Fruit fly (Drosophila melanogaster) whole organism, embryonic: Measurements from ENCODE around the gene CG42759.

Experiments
- CG11456 ChIP-seq: fragments of 200-800 bp; sonication (Bioruptor generic); IDR thresholded peaks from 3 replicates; pipeline ENCODE4 v1.3.6; 2022; ENCODE audit warnings: missing biosample characterization, missing genetic modification characterization
- CG12299 ChIP-seq: fragments of 200-800 bp; sonication (Bioruptor generic); optimal IDR thresholded peaks from 2 replicates; lab custom pipeline; 2018; ENCODE audit warnings: missing biosample characterization, mild to moderate bottlenecking, missing genetic modification characterization
- CG13894 ChIP-seq: fragments of 200-800 bp; sonication (Bioruptor generic); optimal IDR thresholded peaks from 3 replicates; lab custom pipeline; 2018; ENCODE audit warnings: missing biosample characterization, mild to moderate bottlenecking, missing genetic modification characterization, moderate library complexity
- CG14441 ChIP-seq: fragments of 200-800 bp; sonication (Bioruptor generic); IDR thresholded peaks from 2 replicates; pipeline ENCODE4 v1.3.6; 2022; ENCODE audit warnings: missing biosample characterization, missing genetic modification characterization
- CG15011 ChIP-seq: fragments of 200-800 bp; sonication (Bioruptor generic); optimal IDR thresholded peaks from 3 replicates; lab custom pipeline; 2018; ENCODE audit warnings: missing biosample characterization, mild to moderate bottlenecking, missing genetic modification characterization
- CG15514 ChIP-seq: fragments of 200-800 bp; sonication (Bioruptor generic); optimal IDR thresholded peaks from 3 replicates; lab custom pipeline; 2017; ENCODE audit warnings: missing biosample characterization, missing genetic modification characterization, mild to moderate bottlenecking, moderate library complexity, missing genetic modification reagents
- CG15696 ChIP-seq: fragments of 200-800 bp; sonication (Bioruptor generic); optimal IDR thresholded peaks from 2 replicates; lab custom pipeline; 2019; ENCODE audit warnings: missing biosample characterization, mild to moderate bottlenecking, missing genetic modification characterization, moderate library complexity
- CG1647 ChIP-seq: fragments of 200-800 bp; sonication (Bioruptor generic); optimal IDR thresholded peaks from 3 replicates; lab custom pipeline; 2016; ENCODE audit warnings: missing biosample characterization, missing genetic modification characterization
- CG17912 ChIP-seq: fragments of 200-800 bp; sonication (Bioruptor generic); optimal IDR thresholded peaks from 2 replicates; lab custom pipeline; 2018; ENCODE audit warnings: missing biosample characterization, mild to moderate bottlenecking, missing genetic modification characterization
- CG1792 ChIP-seq: fragments of 200-800 bp; sonication (Bioruptor generic); optimal IDR thresholded peaks from 2 replicates; lab custom pipeline; 2016; ENCODE audit warnings: missing biosample characterization, missing genetic modification characterization
- CG18476 ChIP-seq: fragments of 200-800 bp; sonication (Bioruptor generic); optimal IDR thresholded peaks from 2 replicates; lab custom pipeline; 2016; ENCODE audit warnings: missing biosample characterization, mild to moderate bottlenecking, missing genetic modification characterization
- CG30020 ChIP-seq: fragments of 200-800 bp; optimal IDR thresholded peaks from 2 replicates; lab custom pipeline; 2019; ENCODE audit warnings: missing biosample characterization, mild to moderate bottlenecking, missing genetic modification characterization, moderate library complexity
- CG31441 ChIP-seq: fragments of 200-800 bp; sonication (Bioruptor generic); IDR thresholded peaks from 2 replicates; pipeline ENCODE4 v1.3.6; 2022; ENCODE audit warnings: missing biosample characterization, missing genetic modification characterization
- CG3163 ChIP-seq: fragments of 200-800 bp; sonication (Bioruptor generic); optimal IDR thresholded peaks from 3 replicates; lab custom pipeline; 2016; ENCODE audit warnings: missing biosample characterization, missing genetic modification characterization
- CG32767 ChIP-seq: fragments of 200-800 bp; sonication (Bioruptor generic); IDR thresholded peaks from 2 replicates; pipeline ENCODE4 v1.3.6; 2022; ENCODE audit warnings: missing biosample characterization, missing genetic modification characterization
- CG5245 ChIP-seq: fragments of 200-800 bp; sonication (Bioruptor generic); optimal IDR thresholded peaks from 3 replicates; lab custom pipeline; 2016; ENCODE audit warnings: missing biosample characterization, missing genetic modification characterization
- CG6765 ChIP-seq: fragments of 200-800 bp; sonication (Bioruptor generic); optimal IDR thresholded peaks from 3 replicates; lab custom pipeline; 2017; ENCODE audit warnings: missing biosample characterization, mild to moderate bottlenecking, missing genetic modification characterization
- CG7556 ChIP-seq: fragments of 200-800 bp; sonication (Bioruptor generic); optimal IDR thresholded peaks from 2 replicates; lab custom pipeline; 2017; ENCODE audit warnings: missing biosample characterization, mild to moderate bottlenecking, missing genetic modification characterization
- CG8765 ChIP-seq: fragments of 200-800 bp; sonication (Bioruptor generic); IDR thresholded peaks from 2 replicates; pipeline ENCODE4 v1.3.6; 2022; ENCODE audit warnings: missing biosample characterization, missing genetic modification characterization
- CG9437 ChIP-seq: fragments of 200-800 bp; sonication (Bioruptor generic); optimal IDR thresholded peaks from 2 replicates; lab custom pipeline; 2018; ENCODE audit warnings: missing biosample characterization, mild to moderate bottlenecking, missing genetic modification characterization
- D ChIP-seq, 2 experiments: fragments of 200-800 bp in 1 of 2; fragments of >200 bp in 1 of 2; sonication (Bioruptor generic) in 1 of 2; optimal IDR thresholded peaks; 2 replicates in 1 of 2; 3 replicates in 1 of 2; lab custom pipeline; 2017; ENCODE audit warnings: mild to moderate bottlenecking in 1 of 2, missing biosample characterization in 1 of 2, missing genetic modification characterization in 1 of 2, missing genetic modification reagents in 1 of 2
- Dref ChIP-seq: fragments of 200-800 bp; sonication (Bioruptor generic); IDR thresholded peaks from 2 replicates; pipeline ENCODE4 v1.3.6; 2022; ENCODE audit warnings: missing biosample characterization, missing genetic modification characterization
- HLH54F ChIP-seq: fragments of 200-800 bp; sonication (Bioruptor generic); optimal IDR thresholded peaks from 3 replicates; lab custom pipeline; 2016; ENCODE audit warnings: missing biosample characterization, missing genetic modification characterization
- Hand ChIP-seq: fragments of 200-800 bp; sonication (Bioruptor generic); optimal IDR thresholded peaks from 2 replicates; lab custom pipeline; 2017; ENCODE audit warnings: mild to moderate bottlenecking, missing biosample characterization, missing genetic modification reagents, missing genetic modification characterization
- Jarid2 ChIP-seq: fragments of 200-800 bp; sonication (Bioruptor generic); optimal IDR thresholded peaks from 3 replicates; lab custom pipeline; 2017; ENCODE audit warnings: mild to moderate bottlenecking, missing biosample characterization, missing genetic modification reagents, missing genetic modification characterization
- Med ChIP-seq: fragments of 200-800 bp; sonication (Bioruptor generic); peaks from one replicate; lab custom pipeline; 2016; ENCODE audit warnings: missing biosample characterization, missing genetic modification characterization, mild to moderate bottlenecking, inconsistent platforms, moderate library complexity
- NC2β ChIP-seq: fragments of 200-800 bp; sonication (Bioruptor generic); optimal IDR thresholded peaks from 2 replicates; lab custom pipeline; 2016; ENCODE audit warnings: missing biosample characterization, missing genetic modification characterization
- Nf-YA ChIP-seq: fragments of 200-800 bp; sonication (Bioruptor generic); IDR thresholded peaks from 2 replicates; pipeline ENCODE4 v1.3.6; 2022; ENCODE audit warnings: missing biosample characterization, missing genetic modification characterization
- Nf-YB ChIP-seq: fragments of 200-800 bp; sonication (Bioruptor generic); optimal IDR thresholded peaks from 3 replicates; lab custom pipeline; 2019; ENCODE audit warnings: missing biosample characterization, mild to moderate bottlenecking, missing genetic modification characterization, moderate library complexity
- Optix ChIP-seq: fragments of 200-800 bp; sonication (Bioruptor generic); IDR thresholded peaks from 3 replicates; pipeline ENCODE4 v1.3.6; 2022; ENCODE audit warnings: missing biosample characterization, missing genetic modification characterization
- Poxn ChIP-seq: fragments of 200-800 bp; sonication (Bioruptor generic); IDR thresholded peaks from 2 replicates; pipeline ENCODE4 v1.3.6; 2022; ENCODE audit warnings: missing biosample characterization, missing genetic modification characterization
- caup ChIP-seq: fragments of 200-800 bp; sonication (Bioruptor generic); optimal IDR thresholded peaks from 3 replicates; lab custom pipeline; 2017; ENCODE audit warnings: missing biosample characterization, mild to moderate bottlenecking, missing genetic modification characterization, moderate library complexity; ENCODE audit not compliant: severe bottlenecking
- dysf ChIP-seq: fragments of 200-800 bp; sonication (Bioruptor generic); IDR thresholded peaks from 3 replicates; pipeline ENCODE4 v1.3.6; 2022; ENCODE audit warnings: missing biosample characterization, missing genetic modification characterization
- fd64A ChIP-seq: fragments of 200-800 bp; sonication (Bioruptor generic); optimal IDR thresholded peaks from 3 replicates; lab custom pipeline; 2018; ENCODE audit warnings: missing biosample characterization, mild to moderate bottlenecking, missing genetic modification characterization
- ftz-f1 ChIP-seq: fragments of 200-800 bp; sonication (Bioruptor generic); optimal IDR thresholded peaks from 2 replicates; lab custom pipeline; 2016; ENCODE audit warnings: missing biosample characterization, missing genetic modification characterization
- gcm ChIP-seq: fragments of 200-800 bp; sonication (Bioruptor generic); optimal IDR thresholded peaks from 2 replicates; lab custom pipeline; 2019; ENCODE audit warnings: missing biosample characterization, mild to moderate bottlenecking, missing genetic modification characterization, moderate library complexity
- inv ChIP-seq: fragments of 200-800 bp; sonication (Bioruptor generic); IDR thresholded peaks from 2 replicates; pipeline ENCODE4 v1.3.6; 2022; ENCODE audit warnings: missing biosample characterization, missing genetic modification characterization; ENCODE audit not compliant: partially characterized antibody
- jing ChIP-seq: fragments of 200-800 bp; sonication (Bioruptor generic); optimal IDR thresholded peaks from 2 replicates; lab custom pipeline; 2018; ENCODE audit warnings: missing biosample characterization, mild to moderate bottlenecking, missing genetic modification characterization
- lov ChIP-seq, 2 experiments: fragments of 200-800 bp in 1 of 2; fragments of >200 bp in 1 of 2; sonication (Bioruptor generic) in 1 of 2; IDR thresholded peaks in 1 of 2; optimal IDR thresholded peaks in 1 of 2; 2 replicates in 1 of 2; 3 replicates in 1 of 2; pipeline versions ENCODE4 v1.3.6 to Lab custom; 2017 to 2022; ENCODE audit warnings: missing biosample characterization in 1 of 2, missing genetic modification characterization in 1 of 2
- maf-S ChIP-seq: fragments of 200-800 bp; sonication (Bioruptor generic); optimal IDR thresholded peaks from 2 replicates; lab custom pipeline; 2016; ENCODE audit warnings: missing biosample characterization, missing genetic modification characterization
- oc ChIP-seq: fragments of 200-800 bp; sonication (Bioruptor generic); optimal IDR thresholded peaks from 2 replicates; lab custom pipeline; 2018; ENCODE audit warnings: missing biosample characterization, mild to moderate bottlenecking, missing genetic modification characterization, moderate library complexity
- otp ChIP-seq: fragments of 200-800 bp; sonication (Bioruptor generic); IDR thresholded peaks from 3 replicates; pipeline ENCODE4, ENCODE4 v1.3.6; 2022; ENCODE audit warnings: missing biosample characterization, missing genetic modification characterization
- p53 ChIP-seq: fragments of 200-800 bp; sonication (Bioruptor generic); optimal IDR thresholded peaks from 2 replicates; lab custom pipeline; 2016; ENCODE audit warnings: missing biosample characterization, missing genetic modification characterization
- pzg ChIP-seq: fragments of 200-800 bp; sonication (Bioruptor generic); optimal IDR thresholded peaks from 3 replicates; lab custom pipeline; 2018; ENCODE audit warnings: missing biosample characterization, mild to moderate bottlenecking, missing genetic modification characterization, moderate library complexity
- so ChIP-seq: fragments of 200-800 bp; sonication (Bioruptor generic); IDR thresholded peaks from 3 replicates; pipeline ENCODE4 v1.3.6; 2022; ENCODE audit warnings: missing biosample characterization, missing genetic modification characterization
- tx ChIP-seq: fragments of 200-800 bp; sonication (Bioruptor generic); optimal IDR thresholded peaks from 2 replicates; lab custom pipeline; 2016; ENCODE audit warnings: missing biosample characterization, missing genetic modification characterization
- unpg ChIP-seq: fragments of 200-800 bp; sonication (Bioruptor generic); optimal IDR thresholded peaks from 3 replicates; lab custom pipeline; 2018; ENCODE audit warnings: missing biosample characterization, mild to moderate bottlenecking, missing genetic modification characterization, moderate library complexity

Gene CG42759

DNA sequence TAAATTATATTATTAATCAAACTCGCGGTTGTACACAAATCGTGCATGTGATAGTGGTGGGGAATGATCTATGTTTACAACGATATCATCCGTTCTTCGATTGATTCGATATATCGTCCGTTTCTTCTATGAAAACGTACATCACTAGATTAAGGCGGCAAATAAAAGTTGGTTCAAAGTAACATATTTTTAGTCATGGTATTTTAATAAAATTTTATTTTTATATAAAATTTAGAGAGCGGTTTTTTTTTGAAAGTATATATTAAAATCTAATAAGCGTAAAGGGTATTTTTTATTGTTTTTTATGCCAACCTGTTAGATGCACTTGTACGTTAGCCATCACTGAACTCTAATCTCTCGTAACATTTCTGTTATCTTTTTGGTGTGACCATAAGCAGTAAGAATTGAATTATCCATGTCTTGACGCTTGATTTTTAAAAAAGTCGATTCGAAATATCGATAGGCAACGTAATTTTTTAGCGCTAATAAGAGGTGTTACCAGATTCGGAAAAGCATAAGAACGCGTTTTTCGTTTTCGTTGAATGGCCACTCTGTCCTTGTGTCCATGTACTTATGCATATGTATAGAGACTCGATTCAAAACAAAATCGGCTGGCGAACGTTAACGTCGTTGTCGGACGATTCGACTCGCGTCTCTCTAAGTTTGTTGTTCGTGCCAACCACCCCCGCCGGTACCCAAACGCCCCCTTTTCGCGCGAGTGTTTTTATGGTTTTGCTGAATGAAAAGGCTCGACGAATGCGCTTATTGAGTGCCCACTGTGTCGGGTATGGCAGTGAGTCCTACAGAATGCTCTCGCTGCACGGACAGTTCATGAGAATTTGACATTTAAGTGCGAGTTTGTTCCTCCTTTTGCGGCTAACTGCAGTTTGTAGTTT, 1.5 kb downstream of the CG42759 start, which contains the start of the genes TAF1B and Invadolysin (continued):
- TF ChIP-seq CG5245 (GFP tag; lab: Kevin White, UChicago), result peak; percentile 31
- peak; percentile 38 for TF ChIP-seq caup (GFP tag; lab: Kevin White, UChicago)
- peak; percentile 65 for TF ChIP-seq CG15514 (GFP tag; lab: Kevin White, UChicago)
- peak; percentile 41 for TF ChIP-seq CG15696
- TF ChIP-seq CG1647 (GFP tag; lab: Kevin White, UChicago), result peak; percentile 14
- no peak for TF ChIP-seq gcm (GFP tag; lab: Kevin White, UChicago)
- TF ChIP-seq dysf (GFP tag; lab: Robert Waterston, UW), result no peak
- no peak for TF ChIP-seq lov (optimal IDR thresholded peaks at IDR 0.05; lab: Kevin White, UChicago)
- TF ChIP-seq lov (GFP tag; IDR thresholded peaks at IDR 0.05; lab: Robert Waterston, UW), result 0 out of 3 replicates have a peak, but pooled peaks have one; percentile 6
- TF ChIP-seq inv (GFP tag; lab: Robert Waterston, UW), result peak; percentile 94
- no peak for TF ChIP-seq Nf-YA (GFP tag; lab: Robert Waterston, UW)
- TF ChIP-seq Nf-YB (GFP tag; lab: Kevin White, UChicago), result peak; percentile 19
- TF ChIP-seq CG15011 (GFP tag; lab: Kevin White, UChicago), result no peak
- TF ChIP-seq CG11456 (GFP tag; lab: Robert Waterston, UW), result peak; percentile 69; the same call in 2 of the 3 replicates
- TF ChIP-seq CG1792 (GFP tag; lab: Kevin White, UChicago), result no peak
- TF ChIP-seq CG8765 (GFP tag; lab: Robert Waterston, UW), result no peak
- peak; percentile 26 for TF ChIP-seq HLH54F
- 0 out of 3 replicates have a peak, but pooled peaks have one; percentile 63 for TF ChIP-seq otp (GFP tag; lab: Robert Waterston, UW)
- peak; percentile 84 for TF ChIP-seq Dref
- TF ChIP-seq jing, result no peak
- peak; percentile 15 for TF ChIP-seq oc (tag; lab: Kevin White, UChicago)
- peak; percentile 29 for TF ChIP-seq unpg (GFP tag; lab: Kevin White, UChicago)
- TF ChIP-seq Optix (GFP tag; lab: Robert Waterston, UW), result no peak
- TF ChIP-seq CG18476 (GFP tag; lab: Kevin White, UChicago), result peak; percentile 36
- TF ChIP-seq p53, result no peak
- peak; percentile 94 for TF ChIP-seq Jarid2 (GFP tag; lab: Kevin White, UChicago)
- peak; percentile 57 for TF ChIP-seq Hand (GFP tag; lab: Kevin White, UChicago)
- peak; percentile 49 for TF ChIP-seq CG30020
- TF ChIP-seq Med (GFP tag; lab: Kevin White, UChicago), result peak; percentile 80
- TF ChIP-seq Poxn (GFP tag; lab: Robert Waterston, UW), result no peak
- peak; percentile 57; the same call in 1 of the 2 replicates for TF ChIP-seq CG31441 (GFP tag; lab: Robert Waterston, UW)
- peak; percentile 45 for TF ChIP-seq CG7556 (GFP tag; lab: Kevin White, UChicago)
- TF ChIP-seq so (GFP tag; lab: Robert Waterston, UW), result no peak
- peak; percentile 61 for TF ChIP-seq CG6765 (GFP tag; lab: Kevin White, UChicago)
- TF ChIP-seq CG3163 (GFP tag; lab: Kevin White, UChicago), result peak; percentile 20
- peak; percentile 77 for TF ChIP-seq CG13894 (tag; lab: Kevin White, UChicago)
- no peak for TF ChIP-seq CG12299 (tag; lab: Kevin White, UChicago)
- peak; percentile 98 for TF ChIP-seq pzg (GFP tag; lab: Kevin White, UChicago)
- TF ChIP-seq tx (GFP tag; lab: Kevin White, UChicago), result no peak
- TF ChIP-seq ftz-f1 (GFP tag; lab: Kevin White, UChicago), result peak; percentile 68
- TF ChIP-seq CG9437, result peak; percentile 28
- TF ChIP-seq maf-S (GFP tag; lab: Kevin White, UChicago), result no peak
- peak; percentile 64 for TF ChIP-seq CG14441 (GFP tag; lab: Robert Waterston, UW)
- peak; percentile 13; the same call in 1 of the 2 replicates for TF ChIP-seq CG32767 (GFP tag; lab: Robert Waterston, UW)
- TF ChIP-seq D (optimal IDR thresholded peaks at IDR 0.05; lab: Kevin White, UChicago), result peak; percentile 72
- TF ChIP-seq D (GFP tag; optimal IDR thresholded peaks at IDR 0.05; lab: Kevin White, UChicago), result no peak
- TF ChIP-seq CG17912, result no peak
- peak; percentile 15 for TF ChIP-seq fd64A (GFP tag; lab: Kevin White, UChicago)
- peak; percentile 46 for TF ChIP-seq NC2β (GFP tag; lab: Kevin White, UChicago)
